Fruit fly (Drosophila melanogaster): Measurements from ENCODE around the gene CG15914.

- no peak for TF ChIP-seq Myc (optimal IDR thresholded peaks at IDR 0.05)
- TF ChIP-seq insv (optimal IDR thresholded peaks at IDR 0.05): no peak
- TF ChIP-seq psq (optimal IDR thresholded peaks at IDR 0.05): no peak
- TF ChIP-seq h (optimal IDR thresholded peaks at IDR 0.05): no peak
- TF ChIP-seq ttk (optimal IDR thresholded peaks at IDR 0.05): no peak
- no peak for TF ChIP-seq Sin3A (optimal IDR thresholded peaks at IDR 0.05)
These were observed 4.5 kb downstream of the CG15914 start, which contains the start of the genes CG46440 and Myb for dm6 chrX:15857601-15858284.

Measured in Kc167 (cell line).